Worm (Caenorhabditis elegans) whole organism, mixed stage, embryonic: Measurements from ENCODE around the gene T05H4.11.

Experiments used
- lin-32 ChIP-seq: fragments of 200-800 bp; sonication (Bioruptor generic); optimal IDR thresholded peaks from 2 replicates; lab custom pipeline; 2018; ENCODE audit warnings: mild to moderate bottlenecking, missing genetic modification characterization, missing compliant biosample characterization
- nhr-12 ChIP-seq: fragments of 150-350 bp; optimal IDR thresholded peaks from 2 replicates; lab custom pipeline; 2014; ENCODE audit warnings: missing biosample characterization, missing genetic modification characterization
- nhr-237 ChIP-seq: fragments of 150-350 bp; optimal IDR thresholded peaks from 2 replicates; lab custom pipeline; 2014; ENCODE audit warnings: missing biosample characterization, missing genetic modification characterization

ce11 chrV:6411161-6411560 is 14.9 kb downstream of the T05H4.11 start:
- TF ChIP-seq lin-32 (GFP tag; lab: Kevin White, UChicago) (no peak), nhr-237 (tag; lab: Kevin White, UChicago) (no peak), nhr-12 (no peak)
